Fruit fly (Drosophila melanogaster) whole organism, prepupa: ENCODE measurements around the gene CG15550.

Experiments
- Blimp-1 ChIP-seq: fragments of 200-800 bp; sonication (Bioruptor generic); optimal IDR thresholded peaks from 3 replicates; lab custom pipeline; 2017; ENCODE audit warnings: missing biosample characterization, missing genetic modification characterization, mild to moderate bottlenecking, moderate library complexity, missing genetic modification reagents
- CG10631 ChIP-seq: fragments of 200-800 bp; sonication (Bioruptor generic); optimal IDR thresholded peaks from 2 replicates; lab custom pipeline; 2016; ENCODE audit warnings: missing biosample characterization, missing genetic modification characterization
- CG11294 ChIP-seq: fragments of 200-800 bp; sonication (Bioruptor generic); IDR thresholded peaks from 2 replicates; pipeline ENCODE4 v1.3.6; 2022; ENCODE audit warnings: missing biosample characterization, missing genetic modification characterization
- CG11902 ChIP-seq: fragments of 200-800 bp; sonication (Bioruptor generic); optimal IDR thresholded peaks from 3 replicates; lab custom pipeline; 2016; ENCODE audit warnings: missing biosample characterization, missing genetic modification characterization
- CG15336 ChIP-seq: fragments of 200-800 bp; sonication (Bioruptor generic); IDR thresholded peaks from 2 replicates; pipeline ENCODE4 v1.3.6; 2022; ENCODE audit warnings: missing biosample characterization, missing genetic modification characterization
- CG1621 ChIP-seq: fragments of 200-800 bp; sonication (Bioruptor generic); optimal IDR thresholded peaks from 3 replicates; lab custom pipeline; 2018; ENCODE audit warnings: missing biosample characterization, mild to moderate bottlenecking, missing genetic modification characterization
- CG3032 ChIP-seq: fragments of 200-800 bp; optimal IDR thresholded peaks from 2 replicates; lab custom pipeline; 2019; ENCODE audit warnings: missing biosample characterization, mild to moderate bottlenecking, missing genetic modification characterization, moderate library complexity
- CG31627 ChIP-seq: fragments of 200-800 bp; sonication (Bioruptor generic); optimal IDR thresholded peaks from 3 replicates; lab custom pipeline; 2016; ENCODE audit warnings: missing biosample characterization, missing genetic modification characterization
- CG34406 ChIP-seq: fragments of 200-800 bp; sonication (Bioruptor generic); optimal IDR thresholded peaks from 3 replicates; lab custom pipeline; 2016; ENCODE audit warnings: missing biosample characterization, missing genetic modification characterization
- CG3919 ChIP-seq: fragments of 200-800 bp; sonication (Bioruptor generic); optimal IDR thresholded peaks from 3 replicates; lab custom pipeline; 2016; ENCODE audit warnings: missing biosample characterization, missing genetic modification characterization
- CG6163 ChIP-seq: fragments of 200-800 bp; sonication (Bioruptor generic); IDR thresholded peaks from 3 replicates; pipeline ENCODE4 v1.3.6; 2022; ENCODE audit warnings: missing biosample characterization, missing genetic modification characterization
- CG6276 ChIP-seq: fragments of 200-800 bp; sonication (Bioruptor generic); optimal IDR thresholded peaks from 2 replicates; lab custom pipeline; 2017; ENCODE audit warnings: missing biosample characterization, mild to moderate bottlenecking, missing genetic modification characterization
- CG8319 ChIP-seq: fragments of 200-800 bp; sonication (Bioruptor generic); optimal IDR thresholded peaks from 3 replicates; lab custom pipeline; 2016; ENCODE audit warnings: missing biosample characterization, missing genetic modification characterization
- CG9139 ChIP-seq: fragments of 200-800 bp; sonication (Bioruptor generic); optimal IDR thresholded peaks from 3 replicates; lab custom pipeline; 2017; ENCODE audit warnings: missing biosample characterization, mild to moderate bottlenecking, missing genetic modification characterization
- Eip75B ChIP-seq: fragments of 200-800 bp; sonication (Bioruptor generic); optimal IDR thresholded peaks from 3 replicates; lab custom pipeline; 2016; ENCODE audit warnings: missing biosample characterization, missing genetic modification characterization
- Eip78C ChIP-seq: fragments of 200-800 bp; sonication (Bioruptor generic); peaks from one replicate; lab custom pipeline; 2016; ENCODE audit warnings: missing biosample characterization, missing genetic modification characterization
- Eip93F ChIP-seq: fragments of 200-800 bp; sonication (Bioruptor generic); optimal IDR thresholded peaks from 2 replicates; lab custom pipeline; 2016; ENCODE audit warnings: missing biosample characterization, mild to moderate bottlenecking, missing genetic modification characterization
- Gug ChIP-seq: fragments of 200-800 bp; sonication (Bioruptor generic); IDR thresholded peaks from 2 replicates; pipeline ENCODE4 v1.3.6; 2022; ENCODE audit warnings: missing biosample characterization, missing genetic modification characterization
- Hr39 ChIP-seq: fragments of 200-800 bp; sonication (Bioruptor generic); optimal IDR thresholded peaks from 2 replicates; lab custom pipeline; 2016; ENCODE audit warnings: missing biosample characterization, missing genetic modification characterization
- Hr4 ChIP-seq: fragments of 200-800 bp; sonication (Bioruptor generic); optimal IDR thresholded peaks from 3 replicates; lab custom pipeline; 2016; ENCODE audit warnings: missing biosample characterization, missing genetic modification characterization
- Lpt ChIP-seq: fragments of 200-800 bp; sonication (Bioruptor generic); optimal IDR thresholded peaks from 3 replicates; lab custom pipeline; 2016; ENCODE audit warnings: missing biosample characterization, missing genetic modification characterization
- OdsH ChIP-seq: fragments of 200-800 bp; sonication (Bioruptor generic); optimal IDR thresholded peaks from 3 replicates; lab custom pipeline; 2016; ENCODE audit warnings: missing biosample characterization, missing genetic modification characterization
- cyc ChIP-seq: fragments of 200-800 bp; sonication (Bioruptor generic); optimal IDR thresholded peaks from 3 replicates; lab custom pipeline; 2016; ENCODE audit warnings: missing biosample characterization, missing genetic modification characterization
- dsx ChIP-seq: fragments of 200-800 bp; optimal IDR thresholded peaks from 3 replicates; lab custom pipeline; 2019; ENCODE audit warnings: missing biosample characterization, mild to moderate bottlenecking, missing genetic modification characterization, moderate library complexity; ENCODE audit not compliant: poor library complexity, severe bottlenecking
- eg ChIP-seq: fragments of 200-800 bp; sonication (Bioruptor generic); IDR thresholded peaks from 3 replicates; pipeline ENCODE4 v1.3.6; 2022; ENCODE audit warnings: missing biosample characterization, missing genetic modification characterization
- fd59A ChIP-seq: fragments of 200-800 bp; sonication (Bioruptor generic); optimal IDR thresholded peaks from 2 replicates; lab custom pipeline; 2017; ENCODE audit warnings: missing biosample characterization, mild to moderate bottlenecking, missing genetic modification characterization, missing genetic modification reagents
- fd85E ChIP-seq: fragments of 200-800 bp; sonication (Bioruptor generic); optimal IDR thresholded peaks from 3 replicates; lab custom pipeline; 2016; ENCODE audit warnings: missing biosample characterization, missing genetic modification characterization
- fkh ChIP-seq: fragments of 200-800 bp; sonication (Bioruptor generic); optimal IDR thresholded peaks from 3 replicates; lab custom pipeline; 2017; ENCODE audit warnings: missing biosample characterization, mild to moderate bottlenecking, missing genetic modification characterization, moderate library complexity
- lz ChIP-seq: fragments of 200-800 bp; sonication (Bioruptor generic); optimal IDR thresholded peaks from 3 replicates; lab custom pipeline; 2016; ENCODE audit warnings: missing biosample characterization, missing genetic modification characterization
- ss ChIP-seq, 2 experiments: fragments of 200-800 bp; sonication (Bioruptor generic); optimal IDR thresholded peaks; 2 replicates in 1 of 2; 3 replicates in 1 of 2; lab custom pipeline; 2017 to 2018; ENCODE audit warnings: mild to moderate bottlenecking in 2 of 2, missing biosample characterization in 2 of 2, missing genetic modification characterization in 2 of 2, moderate library complexity in 1 of 2
- svp ChIP-seq: fragments of 200-800 bp; sonication (Bioruptor generic); peaks from one replicate; lab custom pipeline; 2016; ENCODE audit warnings: missing biosample characterization, missing genetic modification characterization
- vri ChIP-seq: fragments of 200-800 bp; sonication (Bioruptor generic); optimal IDR thresholded peaks from 3 replicates; lab custom pipeline; 2016; ENCODE audit warnings: missing biosample characterization, mild to moderate bottlenecking, missing genetic modification characterization

CG15550 gene

DNA sequence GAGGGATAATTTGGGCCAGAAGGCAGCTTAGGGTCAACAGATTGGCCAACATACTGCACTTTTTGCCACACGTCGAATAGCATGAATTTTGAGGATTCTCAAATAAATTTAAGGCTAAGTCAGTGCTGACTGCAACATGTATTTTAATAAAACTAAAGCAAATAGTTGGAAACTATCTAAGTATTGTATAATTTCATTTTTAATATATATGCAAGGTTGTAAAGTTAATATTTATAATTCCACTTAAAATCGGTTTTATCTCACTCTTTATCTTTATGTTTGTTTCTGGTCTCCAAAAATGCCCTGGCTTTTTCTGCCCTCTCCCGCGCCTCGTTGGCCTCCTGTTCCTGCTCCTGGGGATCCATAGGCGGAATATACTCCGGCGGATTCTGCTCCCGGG, 495 bp downstream of the CG15550 start, which contains the start of gene CG15549:
TSS of gene CG15549 (minus strand) at position 101 of the 400 bp plus-strand sequence.
- TF ChIP-seq CG3919 (GFP tag; lab: Kevin White, UChicago): no peak
- no peak for TF ChIP-seq Eip78C (GFP tag; lab: Kevin White, UChicago)
- TF ChIP-seq Blimp-1 (GFP tag; lab: Kevin White, UChicago): no peak
- TF ChIP-seq ss (GFP tag; optimal IDR thresholded peaks at IDR 0.05; lab: Kevin White, UChicago): no peak

dm6 chr3R:30933894-30934434, 2.9 kb downstream of the CG15550 start:
- TF ChIP-seq CG15336 (GFP tag; lab: Robert Waterston, UW) (no peak), CG10631 (GFP tag; lab: Kevin White, UChicago) (no peak), fkh (peak; percentile 52)

- TF ChIP-seq Eip93F (GFP tag; lab: Kevin White, UChicago) (no peak), CG31627 (GFP tag; lab: Kevin White, UChicago) (no peak), CG15336 (GFP tag; lab: Robert Waterston, UW) (no peak), fd59A (GFP tag; lab: Kevin White, UChicago) (no peak), CG1621 (no peak), svp (GFP tag; lab: Kevin White, UChicago) (peak; percentile 25), OdsH (no peak), lz (GFP tag; lab: Kevin White, UChicago) (no peak), eg (GFP tag; lab: Robert Waterston, UW) (0 out of 3 replicates have a peak, but pooled peaks have one; percentile 15), Eip75B (GFP tag; lab: Kevin White, UChicago) (no peak), fkh (peak; percentile 63), Hr39 (GFP tag; lab: Kevin White, UChicago) (no peak), CG6276 (GFP tag; lab: Kevin White, UChicago) (no peak), ss (GFP tag; optimal IDR thresholded peaks at IDR 0.05; lab: Kevin White, UChicago) (peak in 1 of 2 experiments; percentile 19), CG3919 (GFP tag; lab: Kevin White, UChicago) (peak; percentile 11), fd85E (GFP tag; lab: Kevin White, UChicago) (no peak), CG6163 (GFP tag; lab: Robert Waterston, UW) (0 out of 3 replicates have a peak, but pooled peaks have one; percentile 12), CG9139 (GFP tag; lab: Kevin White, UChicago) (no peak), Blimp-1 (GFP tag; lab: Kevin White, UChicago) (no peak), vri (no peak), dsx (peak; percentile 28), Eip78C (GFP tag; lab: Kevin White, UChicago) (peak; percentile 66), Hr4 (no peak)
- TF ChIP-seq, all 60 proteins: peak for 8
Measured at dm6 chr3R:30932092-30932491, 4.8 kb downstream of the CG15550 start.

- TF ChIP-seq CG11902 (no peak), CG34406 (GFP tag; lab: Kevin White, UChicago) (no peak), CG11294 (GFP tag; lab: Robert Waterston, UW) (no peak), Lpt (no peak), CG6163 (GFP tag; lab: Robert Waterston, UW) (no peak), CG15336 (GFP tag; lab: Robert Waterston, UW) (no peak), CG3032 (tag; lab: Kevin White, UChicago) (no peak)
Measured at dm6 chr3R:30928634-30929033, 8.3 kb downstream of the CG15550 start.

dm6 chr3R:30926033-30926432, 10.9 kb downstream of the CG15550 start:
- TF ChIP-seq cyc (GFP tag; lab: Kevin White, UChicago) (no peak), Hr39 (GFP tag; lab: Kevin White, UChicago) (no peak), CG9139 (GFP tag; lab: Kevin White, UChicago) (no peak), CG8319 (GFP tag; lab: Kevin White, UChicago) (no peak), fd85E (GFP tag; lab: Kevin White, UChicago) (no peak), OdsH (no peak), Gug (GFP tag; lab: Robert Waterston, UW) (no peak)
